Worm (Caenorhabditis elegans): ENCODE data around the gene F52D2.6.

The F52D2.6 gene

ce11 chrX:2014521-2014920 lies 38.7 kb downstream of the F52D2.6 start:
- TF ChIP-seq lin-35 (GFP tag; optimal IDR thresholded peaks at IDR 0.05) (no peak), nhr-80 (tag; optimal IDR thresholded peaks at IDR 0.05) (peak; percentile 96), ceh-40 (GFP tag; IDR thresholded peaks at IDR 0.05) (no peak), dox-1 (GFP tag; IDR thresholded peaks at IDR 0.05) (peak; percentile 60; the same call in 1 of the 2 replicates), cebp-2 (GFP tag; IDR thresholded peaks at IDR 0.05) (no peak), ztf-22 (GFP tag; optimal IDR thresholded peaks at IDR 0.05) (peak; percentile 29), let-607 (tag; optimal IDR thresholded peaks at IDR 0.05) (peak; percentile 43 to 65), F49E8.2 (tag; optimal IDR thresholded peaks at IDR 0.05; ENCODE audit: insufficient read depth) (no peak), C17E4.6 (GFP tag; IDR thresholded peaks at IDR 0.05) (no peak), sdz-38 (tag; optimal IDR thresholded peaks at IDR 0.05) (no peak), zfh-2 (GFP tag; conservative IDR thresholded peaks at IDR 0.05) (no peak), tbp1 (GFP tag; optimal IDR thresholded peaks at IDR 0.05) (no peak), cebp-1 (GFP tag; IDR thresholded peaks at IDR 0.05) (no peak), cebp-1 (tag; optimal IDR thresholded peaks at IDR 0.05) (peak; percentile 45), unc-62 (GFP tag; optimal IDR thresholded peaks at IDR 0.05) (peak; percentile 34), mcd-1 (GFP tag; IDR thresholded peaks at IDR 0.05) (no peak), atf-7 (tag; optimal IDR thresholded peaks at IDR 0.05) (peak; percentile 41), egl-44 (GFP tag; IDR thresholded peaks at IDR 0.05) (0 out of 2 replicates have a peak, but pooled peaks have one; percentile 16), pha-4 (tag; optimal IDR thresholded peaks at IDR 0.05) (peak; percentile 47)

- TF ChIP-seq hmg-20 (GFP tag; IDR thresholded peaks at IDR 0.05) (no peak), let-607 (tag; optimal IDR thresholded peaks at IDR 0.05) (peak in 1 of 2 experiments; percentile 50), nhr-80 (tag; optimal IDR thresholded peaks at IDR 0.05) (peak; percentile 86)
Measured at ce11 chrX:2018211-2018610, 42.4 kb downstream of the F52D2.6 start.

- no peak for TF ChIP-seq attf-6 (GFP tag; IDR thresholded peaks at IDR 0.05)
- TF ChIP-seq Y56A3A.18 (GFP tag; IDR thresholded peaks at IDR 0.05): no peak
- no peak for TF ChIP-seq attf-3 (GFP tag; conservative IDR thresholded peaks at IDR 0.05)
- no peak for TF ChIP-seq ets-4 (GFP tag; optimal IDR thresholded peaks at IDR 0.05)
- no peak for TF ChIP-seq ceh-40 (GFP tag; IDR thresholded peaks at IDR 0.05)
- no peak for TF ChIP-seq lag-1 (GFP tag; IDR thresholded peaks at IDR 0.05)
- no peak for TF ChIP-seq ama-1 (optimal IDR thresholded peaks at IDR 0.05)
- no peak for TF ChIP-seq ama-1 (GFP tag; optimal IDR thresholded peaks at IDR 0.05)
- TF ChIP-seq let-607 (tag; optimal IDR thresholded peaks at IDR 0.05): no peak
- TF ChIP-seq gei-17 (GFP tag; optimal IDR thresholded peaks at IDR 0.05): no peak
- no peak for TF ChIP-seq B0035.1 (tag; optimal IDR thresholded peaks at IDR 0.05)
- no peak for TF ChIP-seq K11D2.4 (GFP tag; IDR thresholded peaks at IDR 0.05)
- TF ChIP-seq athp-1 (tag; optimal IDR thresholded peaks at IDR 0.05): no peak
- TF ChIP-seq nfya-1 (tag; optimal IDR thresholded peaks at IDR 0.05; ENCODE audit: borderline replicate concordance, insufficient read depth): no peak
- TF ChIP-seq repo-1 (tag; optimal IDR thresholded peaks at IDR 0.05): no peak
- no peak for TF ChIP-seq F55B11.4 (tag; optimal IDR thresholded peaks at IDR 0.05; ENCODE audit: borderline replicate concordance, insufficient read depth)
- TF ChIP-seq tbp1 (GFP tag; optimal IDR thresholded peaks at IDR 0.05): no peak
- no peak for TF ChIP-seq snpc-4 (GFP tag; optimal IDR thresholded peaks at IDR 0.05)
- no peak for TF ChIP-seq snpc-4 (tag; optimal IDR thresholded peaks at IDR 0.05)
- TF ChIP-seq F57A8.1 (GFP tag; optimal IDR thresholded peaks at IDR 0.05): no peak
Measured at ce11 chrX:2018848-2019247, 43.1 kb downstream of the F52D2.6 start, which contains the start of gene Y102A11A.3. Y102A11A.3 (plus strand) TSS chrX:2019148.
